Fruit fly (Drosophila melanogaster) whole organism, prepupa: ENCODE data around the gene ppk20.

Source experiments
- CG10669 ChIP-seq: fragments of 200-800 bp; sonication (Bioruptor generic); optimal IDR thresholded peaks from 3 replicates; lab custom pipeline; 2018; ENCODE audit warnings: missing biosample characterization, mild to moderate bottlenecking, missing genetic modification characterization, moderate library complexity
- CG11762 ChIP-seq: fragments of 200-800 bp; sonication (Bioruptor generic); optimal IDR thresholded peaks from 3 replicates; lab custom pipeline; 2016; ENCODE audit warnings: missing biosample characterization, missing genetic modification characterization; ENCODE audit not compliant: insufficient read depth
- CG32006 ChIP-seq: fragments of 200-800 bp; sonication (Bioruptor generic); optimal IDR thresholded peaks from 3 replicates; lab custom pipeline; 2017; ENCODE audit warnings: missing biosample characterization, mild to moderate bottlenecking, missing genetic modification characterization
- CG34406 ChIP-seq: fragments of 200-800 bp; sonication (Bioruptor generic); optimal IDR thresholded peaks from 3 replicates; lab custom pipeline; 2016; ENCODE audit warnings: missing biosample characterization, missing genetic modification characterization
- CG6792 ChIP-seq: fragments of 200-800 bp; sonication (Bioruptor generic); optimal IDR thresholded peaks from 3 replicates; lab custom pipeline; 2016; ENCODE audit warnings: missing biosample characterization, missing genetic modification characterization
- CG6808 ChIP-seq: fragments of 200-800 bp; sonication (Bioruptor generic); optimal IDR thresholded peaks from 3 replicates; lab custom pipeline; 2017; ENCODE audit warnings: missing biosample characterization, missing genetic modification characterization, mild to moderate bottlenecking, moderate library complexity, missing genetic modification reagents
- CG6854 ChIP-seq: fragments of 200-800 bp; sonication (Bioruptor generic); optimal IDR thresholded peaks from 2 replicates; lab custom pipeline; 2017; ENCODE audit warnings: missing biosample characterization, mild to moderate bottlenecking, missing genetic modification characterization
- CG7368 ChIP-seq: fragments of 200-800 bp; sonication (Bioruptor generic); optimal IDR thresholded peaks from 3 replicates; lab custom pipeline; 2016; ENCODE audit warnings: missing biosample characterization, missing genetic modification characterization
- CG8119 ChIP-seq: fragments of 200-800 bp; sonication (Bioruptor generic); IDR thresholded peaks from 3 replicates; pipeline ENCODE4 v1.3.6; 2022; ENCODE audit warnings: missing biosample characterization, missing genetic modification characterization
- CG9139 ChIP-seq: fragments of 200-800 bp; sonication (Bioruptor generic); optimal IDR thresholded peaks from 3 replicates; lab custom pipeline; 2017; ENCODE audit warnings: missing biosample characterization, mild to moderate bottlenecking, missing genetic modification characterization
- Eip75B ChIP-seq: fragments of 200-800 bp; sonication (Bioruptor generic); optimal IDR thresholded peaks from 3 replicates; lab custom pipeline; 2016; ENCODE audit warnings: missing biosample characterization, missing genetic modification characterization
- Eip93F ChIP-seq: fragments of 200-800 bp; sonication (Bioruptor generic); optimal IDR thresholded peaks from 2 replicates; lab custom pipeline; 2016; ENCODE audit warnings: missing biosample characterization, mild to moderate bottlenecking, missing genetic modification characterization
- Gug ChIP-seq: fragments of 200-800 bp; sonication (Bioruptor generic); IDR thresholded peaks from 2 replicates; pipeline ENCODE4 v1.3.6; 2022; ENCODE audit warnings: missing biosample characterization, missing genetic modification characterization
- Hr39 ChIP-seq: fragments of 200-800 bp; sonication (Bioruptor generic); optimal IDR thresholded peaks from 2 replicates; lab custom pipeline; 2016; ENCODE audit warnings: missing biosample characterization, missing genetic modification characterization
- Hr4 ChIP-seq: fragments of 200-800 bp; sonication (Bioruptor generic); optimal IDR thresholded peaks from 3 replicates; lab custom pipeline; 2016; ENCODE audit warnings: missing biosample characterization, missing genetic modification characterization
- Lpt ChIP-seq: fragments of 200-800 bp; sonication (Bioruptor generic); optimal IDR thresholded peaks from 3 replicates; lab custom pipeline; 2016; ENCODE audit warnings: missing biosample characterization, missing genetic modification characterization
- Met ChIP-seq: fragments of 200-800 bp; sonication (Bioruptor generic); optimal IDR thresholded peaks from 3 replicates; lab custom pipeline; 2016; ENCODE audit warnings: missing biosample characterization, missing genetic modification characterization
- OdsH ChIP-seq: fragments of 200-800 bp; sonication (Bioruptor generic); optimal IDR thresholded peaks from 3 replicates; lab custom pipeline; 2016; ENCODE audit warnings: missing biosample characterization, missing genetic modification characterization
- Sox102F ChIP-seq: fragments of 200-800 bp; sonication (Bioruptor generic); optimal IDR thresholded peaks from 2 replicates; lab custom pipeline; 2016; ENCODE audit warnings: missing biosample characterization, mild to moderate bottlenecking, missing genetic modification characterization
- Sox14 ChIP-seq: fragments of 200-800 bp; sonication (Bioruptor generic); optimal IDR thresholded peaks from 3 replicates; lab custom pipeline; 2016; ENCODE audit warnings: missing biosample characterization, missing genetic modification characterization
- Sox15 ChIP-seq: fragments of 200-800 bp; sonication (Bioruptor generic); optimal IDR thresholded peaks from 3 replicates; lab custom pipeline; 2016; ENCODE audit warnings: missing biosample characterization, missing genetic modification characterization
- achi ChIP-seq: fragments of 200-800 bp; sonication (Bioruptor generic); optimal IDR thresholded peaks from 3 replicates; lab custom pipeline; 2016; ENCODE audit warnings: missing biosample characterization, missing genetic modification characterization
- acj6 ChIP-seq: fragments of 200-800 bp; sonication (Bioruptor generic); optimal IDR thresholded peaks from 3 replicates; lab custom pipeline; 2016; ENCODE audit warnings: missing biosample characterization, missing genetic modification characterization
- cyc ChIP-seq: fragments of 200-800 bp; sonication (Bioruptor generic); optimal IDR thresholded peaks from 3 replicates; lab custom pipeline; 2016; ENCODE audit warnings: missing biosample characterization, missing genetic modification characterization
- dac ChIP-seq: fragments of 200-800 bp; sonication (Bioruptor generic); optimal IDR thresholded peaks from 2 replicates; lab custom pipeline; 2017; ENCODE audit warnings: missing biosample characterization, mild to moderate bottlenecking, missing genetic modification characterization
- fd59A ChIP-seq: fragments of 200-800 bp; sonication (Bioruptor generic); optimal IDR thresholded peaks from 2 replicates; lab custom pipeline; 2017; ENCODE audit warnings: missing biosample characterization, mild to moderate bottlenecking, missing genetic modification characterization, missing genetic modification reagents
- fd85E ChIP-seq: fragments of 200-800 bp; sonication (Bioruptor generic); optimal IDR thresholded peaks from 3 replicates; lab custom pipeline; 2016; ENCODE audit warnings: missing biosample characterization, missing genetic modification characterization
- fkh ChIP-seq: fragments of 200-800 bp; sonication (Bioruptor generic); optimal IDR thresholded peaks from 3 replicates; lab custom pipeline; 2017; ENCODE audit warnings: missing biosample characterization, mild to moderate bottlenecking, missing genetic modification characterization, moderate library complexity
- net ChIP-seq: fragments of 200-800 bp; sonication (Bioruptor generic); optimal IDR thresholded peaks from 3 replicates; lab custom pipeline; 2016; ENCODE audit warnings: missing biosample characterization, missing genetic modification characterization
- salr ChIP-seq, 2 experiments: fragments of 200-800 bp; sonication (Bioruptor generic); optimal IDR thresholded peaks; 3 replicates each; lab custom pipeline; 2016 to 2018; ENCODE audit warnings: missing biosample characterization in 2 of 2, missing genetic modification characterization in 2 of 2, mild to moderate bottlenecking in 1 of 2
- ss ChIP-seq, 2 experiments: fragments of 200-800 bp; sonication (Bioruptor generic); optimal IDR thresholded peaks; 2 replicates in 1 of 2; 3 replicates in 1 of 2; lab custom pipeline; 2017 to 2018; ENCODE audit warnings: mild to moderate bottlenecking in 2 of 2, missing biosample characterization in 2 of 2, missing genetic modification characterization in 2 of 2, moderate library complexity in 1 of 2
- svp ChIP-seq: fragments of 200-800 bp; sonication (Bioruptor generic); peaks from one replicate; lab custom pipeline; 2016; ENCODE audit warnings: missing biosample characterization, missing genetic modification characterization
- topi ChIP-seq: fragments of 200-800 bp; sonication (Bioruptor generic); optimal IDR thresholded peaks from 3 replicates; lab custom pipeline; 2016; ENCODE audit warnings: missing biosample characterization, missing genetic modification characterization
- vri ChIP-seq: fragments of 200-800 bp; sonication (Bioruptor generic); optimal IDR thresholded peaks from 3 replicates; lab custom pipeline; 2016; ENCODE audit warnings: missing biosample characterization, mild to moderate bottlenecking, missing genetic modification characterization

Gene ppk20

DNA sequence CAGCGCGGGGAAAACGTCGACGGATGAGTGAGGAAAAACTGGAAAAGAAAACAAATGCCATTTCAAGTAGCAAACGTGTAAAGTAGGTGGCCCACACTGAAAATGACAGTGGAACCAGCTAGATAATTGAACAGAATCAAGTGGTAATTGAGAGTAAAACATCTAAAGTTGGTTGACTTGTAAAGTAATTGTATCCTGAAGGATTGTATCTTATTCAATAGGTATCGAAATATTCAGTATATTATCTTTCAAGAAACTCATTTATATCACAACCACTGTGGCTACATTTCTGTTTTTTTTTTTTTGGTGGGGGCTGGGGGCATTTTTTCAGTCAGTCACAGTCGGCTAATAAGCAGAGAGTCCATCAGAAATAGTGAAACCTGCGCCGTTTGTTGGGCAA lies 30.5 kb upstream of the ppk20 start (continued):
- TF ChIP-seq fkh (GFP tag; lab: Kevin White, UChicago) = no peak
- no peak for TF ChIP-seq fd59A
- TF ChIP-seq salr (GFP tag; optimal IDR thresholded peaks at IDR 0.05; lab: Kevin White, UChicago) = no peak
- TF ChIP-seq CG7368 (GFP tag; lab: Kevin White, UChicago) = no peak
- no peak for TF ChIP-seq Hr39 (GFP tag; lab: Kevin White, UChicago)
- no peak for TF ChIP-seq svp (GFP tag; lab: Kevin White, UChicago)
- no peak for TF ChIP-seq CG9139 (GFP tag; lab: Kevin White, UChicago)
- TF ChIP-seq CG6854 (GFP tag; lab: Kevin White, UChicago) = no peak
- TF ChIP-seq vri (GFP tag; lab: Kevin White, UChicago) = no peak
- no peak for TF ChIP-seq Lpt (GFP tag; lab: Kevin White, UChicago)
- no peak for TF ChIP-seq cyc (GFP tag; lab: Kevin White, UChicago)
- TF ChIP-seq Sox102F (GFP tag; lab: Kevin White, UChicago) = no peak
- TF ChIP-seq CG6808 = no peak
- peak; percentile 42; the same call in 1 of the 3 replicates for TF ChIP-seq CG8119 (GFP tag; lab: Robert Waterston, UW)
- no peak for TF ChIP-seq ss (GFP tag; optimal IDR thresholded peaks at IDR 0.05; lab: Kevin White, UChicago)
- TF ChIP-seq fd85E = no peak
- TF ChIP-seq OdsH (GFP tag; lab: Kevin White, UChicago) = no peak
- peak; percentile 12 for TF ChIP-seq Hr4 (GFP tag; lab: Kevin White, UChicago)
- TF ChIP-seq Eip75B = no peak
- TF ChIP-seq Met (GFP tag; lab: Kevin White, UChicago) = no peak

DNA sequence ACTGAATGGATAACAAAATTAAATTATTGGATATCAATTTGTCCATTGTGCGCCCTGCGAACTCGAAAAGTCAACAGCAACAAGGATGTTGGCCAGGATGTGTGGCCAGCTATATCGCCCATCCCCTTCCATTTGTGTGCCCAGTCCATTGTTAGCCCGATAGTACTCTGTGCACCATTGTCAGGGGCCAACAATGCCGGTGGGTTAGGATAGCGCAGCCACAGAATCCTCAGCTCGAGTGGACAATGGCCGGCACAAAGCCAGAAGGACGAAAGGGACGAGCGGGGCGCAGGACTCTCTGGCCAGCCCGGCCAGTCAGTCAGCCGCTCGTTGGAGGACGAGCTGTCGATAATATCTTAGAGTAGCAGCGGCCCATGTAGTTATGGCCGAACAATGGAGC lies 29.2 kb upstream of the ppk20 start:
- TF ChIP-seq Sox14 (GFP tag; lab: Kevin White, UChicago) = no peak
- TF ChIP-seq Eip93F (GFP tag; lab: Kevin White, UChicago) = no peak
- no peak for TF ChIP-seq CG9139 (GFP tag; lab: Kevin White, UChicago)
- no peak for TF ChIP-seq CG6792 (GFP tag; lab: Kevin White, UChicago)
- TF ChIP-seq OdsH (GFP tag; lab: Kevin White, UChicago) = no peak
- TF ChIP-seq CG10669 (GFP tag; lab: Kevin White, UChicago) = no peak
- TF ChIP-seq achi = no peak
- TF ChIP-seq CG34406 = no peak
- TF ChIP-seq CG11762 = no peak
- no peak for TF ChIP-seq CG32006 (GFP tag; lab: Kevin White, UChicago)
- TF ChIP-seq topi (GFP tag; lab: Kevin White, UChicago) = no peak
- TF ChIP-seq salr (GFP tag; optimal IDR thresholded peaks at IDR 0.05; lab: Kevin White, UChicago) = no peak
- TF ChIP-seq Gug (GFP tag; lab: Robert Waterston, UW) = no peak
- no peak for TF ChIP-seq Hr4 (GFP tag; lab: Kevin White, UChicago)
- no peak for TF ChIP-seq net (GFP tag; lab: Kevin White, UChicago)
- no peak for TF ChIP-seq Sox15 (GFP tag; lab: Kevin White, UChicago)
- no peak for TF ChIP-seq CG6808

DNA sequence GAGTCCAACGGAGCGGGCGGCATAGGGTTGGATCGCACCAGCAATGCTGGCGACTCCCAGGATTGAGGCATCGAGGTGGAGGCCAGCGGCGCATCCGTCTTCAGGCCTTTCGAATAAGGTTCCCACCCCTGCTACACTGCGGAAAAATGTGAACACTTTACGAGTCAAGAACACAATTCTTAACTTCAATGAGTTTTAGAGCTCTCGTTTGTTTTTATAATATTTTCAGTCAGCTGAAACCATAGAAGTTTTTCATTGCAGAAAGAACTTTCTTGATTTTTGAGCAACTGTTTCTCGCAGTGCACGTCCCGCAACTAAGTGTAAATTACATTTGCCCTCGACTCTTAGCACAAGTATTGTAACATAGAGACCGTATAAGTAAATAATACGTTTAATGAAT lies 27.7 kb upstream of the ppk20 start:
- TF ChIP-seq dac (GFP tag; lab: Kevin White, UChicago) = no peak
- TF ChIP-seq Hr4 (GFP tag; lab: Kevin White, UChicago) = no peak
- TF ChIP-seq Sox15 (GFP tag; lab: Kevin White, UChicago) = no peak
- TF ChIP-seq Lpt (GFP tag; lab: Kevin White, UChicago) = no peak
- peak; percentile 8 for TF ChIP-seq Hr39 (GFP tag; lab: Kevin White, UChicago)

DNA sequence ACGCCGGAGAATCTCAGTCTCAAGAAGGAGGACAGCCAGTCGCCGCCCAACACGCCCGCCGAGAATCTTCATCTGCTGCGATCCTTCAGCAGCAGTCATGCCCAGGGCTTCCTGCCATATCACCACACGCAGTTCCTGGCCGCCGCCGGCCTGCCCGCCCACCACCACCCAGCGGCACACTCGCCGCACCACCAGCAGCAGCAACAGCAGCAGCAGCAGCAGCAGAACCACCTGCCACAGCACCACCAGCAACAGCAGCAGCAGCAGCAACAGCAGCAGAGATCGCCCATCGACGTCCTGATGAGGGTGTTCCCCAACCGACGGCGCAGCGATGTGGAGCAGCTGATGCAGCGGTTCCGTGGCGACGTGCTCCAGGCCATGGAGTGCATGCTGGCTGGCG lies 27.1 kb upstream of the ppk20 start:
- TF ChIP-seq Eip75B = no peak
- no peak for TF ChIP-seq ss (GFP tag; optimal IDR thresholded peaks at IDR 0.05; lab: Kevin White, UChicago)
- TF ChIP-seq acj6 (GFP tag; lab: Kevin White, UChicago) = no peak
- TF ChIP-seq cyc (GFP tag; lab: Kevin White, UChicago) = no peak
- no peak for TF ChIP-seq CG7368 (GFP tag; lab: Kevin White, UChicago)
- TF ChIP-seq Hr4 (GFP tag; lab: Kevin White, UChicago) = no peak
